Worm (Caenorhabditis elegans) whole organism, late embryonic: ENCODE data around the gene pkn-1.

Experiments used
- C08G9.2 ChIP-seq: sonication (generic microtip); optimal IDR thresholded peaks from 2 replicates; lab custom pipeline; 2016; ENCODE audit warnings: mild to moderate bottlenecking, missing genetic modification characterization, moderate library complexity, missing compliant biosample characterization
- F13H6.1 ChIP-seq: sonication (generic microtip); optimal IDR thresholded peaks from 2 replicates; lab custom pipeline; 2016; ENCODE audit warnings: missing genetic modification characterization, missing compliant biosample characterization
- K09A11.1 ChIP-seq: sonication (generic microtip); optimal IDR thresholded peaks from 2 replicates; lab custom pipeline; 2017; ENCODE audit warnings: antibody characterized with exemption, mild to moderate bottlenecking, missing genetic modification characterization, missing compliant biosample characterization; ENCODE audit not compliant: insufficient read depth
- ahr-1 ChIP-seq: sonication (generic microtip); optimal IDR thresholded peaks from 2 replicates; lab custom pipeline; 2016; ENCODE audit warnings: missing genetic modification characterization, missing compliant biosample characterization
- ama-1 ChIP-seq: fragments of 150-350 bp; optimal IDR thresholded peaks from 2 replicates; lab custom pipeline; 2014
- ceh-14 ChIP-seq: sonication (generic microtip); optimal IDR thresholded peaks from 2 replicates; lab custom pipeline; 2016; ENCODE audit warnings: missing genotype, missing genetic modification characterization, missing compliant biosample characterization
- ceh-18 ChIP-seq: sonication (generic microtip); optimal IDR thresholded peaks from 2 replicates; lab custom pipeline; 2016; ENCODE audit warnings: missing genetic modification characterization, missing compliant biosample characterization
- ceh-19 ChIP-seq: fragments of 200-800 bp; sonication (Bioruptor generic); optimal IDR thresholded peaks from 2 replicates; lab custom pipeline; 2018; ENCODE audit warnings: mild to moderate bottlenecking, missing genetic modification characterization, missing compliant biosample characterization
- ceh-2 ChIP-seq: sonication (generic microtip); optimal IDR thresholded peaks from 2 replicates; lab custom pipeline; 2016; ENCODE audit warnings: missing genotype, missing genetic modification characterization, missing compliant biosample characterization
- ceh-22 ChIP-seq: sonication (generic microtip); optimal IDR thresholded peaks from 2 replicates; lab custom pipeline; 2017; ENCODE audit warnings: missing biosample characterization, missing genetic modification characterization
- ceh-45 ChIP-seq: fragments of 200-800 bp; sonication (Bioruptor generic); IDR thresholded peaks from 2 replicates; pipeline ENCODE4 v1.3.6; 2022; ENCODE audit warnings: missing genetic modification reagents, missing genetic modification characterization, missing compliant biosample characterization
- ceh-48 ChIP-seq: sonication (generic microtip); optimal IDR thresholded peaks from 2 replicates; lab custom pipeline; 2016; ENCODE audit warnings: missing genetic modification characterization, inconsistent platforms, missing compliant biosample characterization
- ceh-6 ChIP-seq: fragments of 200-800 bp; sonication (Bioruptor generic); optimal IDR thresholded peaks from 2 replicates; lab custom pipeline; 2018; ENCODE audit warnings: mild to moderate bottlenecking, missing genetic modification characterization, missing compliant biosample characterization
- dmd-4 ChIP-seq: sonication (generic microtip); optimal IDR thresholded peaks from 2 replicates; lab custom pipeline; 2016; ENCODE audit warnings: borderline replicate concordance, missing genetic modification characterization, missing compliant biosample characterization
- elt-2 ChIP-seq: sonication (generic microtip); optimal IDR thresholded peaks from 2 replicates; lab custom pipeline; 2016; ENCODE audit warnings: missing genetic modification reagents, missing genetic modification characterization, missing compliant biosample characterization
- elt-4 ChIP-seq: sonication (generic microtip); optimal IDR thresholded peaks from 2 replicates; lab custom pipeline; 2016; ENCODE audit warnings: missing genetic modification characterization, missing compliant biosample characterization
- hlh-30 ChIP-seq: sonication (generic microtip); optimal IDR thresholded peaks from 2 replicates; lab custom pipeline; 2017; ENCODE audit warnings: antibody characterized with exemption, missing genetic modification characterization, missing compliant biosample characterization; ENCODE audit not compliant: insufficient read depth
- hlh-6 ChIP-seq: sonication (generic microtip); optimal IDR thresholded peaks from 2 replicates; lab custom pipeline; 2016; ENCODE audit warnings: missing genotype, missing genetic modification characterization, missing compliant biosample characterization
- lim-6 ChIP-seq: sonication (generic microtip); optimal IDR thresholded peaks from 2 replicates; lab custom pipeline; 2016; ENCODE audit warnings: missing genetic modification characterization, missing compliant biosample characterization
- lin-11 ChIP-seq: fragments of 200-800 bp; sonication (Bioruptor generic); optimal IDR thresholded peaks from 2 replicates; lab custom pipeline; 2018; ENCODE audit warnings: mild to moderate bottlenecking, missing genetic modification characterization, missing compliant biosample characterization
- madf-2 ChIP-seq: sonication (generic microtip); optimal IDR thresholded peaks from 2 replicates; lab custom pipeline; 2017; ENCODE audit warnings: missing genetic modification characterization, missing compliant biosample characterization
- nhr-11 ChIP-seq: fragments of 150-350 bp; optimal IDR thresholded peaks from 2 replicates; lab custom pipeline; 2014; ENCODE audit warnings: missing biosample characterization, missing genetic modification characterization
- nhr-232 ChIP-seq: sonication (generic microtip); optimal IDR thresholded peaks from 2 replicates; lab custom pipeline; 2016; ENCODE audit warnings: missing genetic modification characterization, missing compliant biosample characterization
- odd-2 ChIP-seq: sonication (generic microtip); optimal IDR thresholded peaks from 2 replicates; lab custom pipeline; 2017; ENCODE audit warnings: antibody characterized with exemption, mild to moderate bottlenecking, missing genetic modification characterization, missing compliant biosample characterization
- pat-9 ChIP-seq: fragments of 200-800 bp; sonication (Bioruptor generic); optimal IDR thresholded peaks from 2 replicates; lab custom pipeline; 2018; ENCODE audit warnings: mild to moderate bottlenecking, missing genetic modification characterization, moderate library complexity, missing compliant biosample characterization
- pha-2 ChIP-seq: sonication (generic microtip); optimal IDR thresholded peaks from 2 replicates; lab custom pipeline; 2017; ENCODE audit warnings: mild to moderate bottlenecking, missing genetic modification characterization, missing compliant biosample characterization
- pha-4 ChIP-seq: fragments of 150-350 bp; optimal IDR thresholded peaks from 2 replicates; lab custom pipeline; 2018; ENCODE audit warnings: missing biosample characterization, missing genetic modification reagents, missing genetic modification characterization
- pros-1 ChIP-seq: fragments of 150-350 bp; optimal IDR thresholded peaks from 2 replicates; lab custom pipeline; 2014; ENCODE audit warnings: missing biosample characterization, missing genetic modification reagents, missing genetic modification characterization
- rnt-1 ChIP-seq: sonication (generic microtip); optimal IDR thresholded peaks from 2 replicates; lab custom pipeline; 2016; ENCODE audit warnings: missing genetic modification characterization, missing compliant biosample characterization
- sdc-2 ChIP-seq: sonication (generic microtip); optimal IDR thresholded peaks from 2 replicates; lab custom pipeline; 2016; ENCODE audit warnings: missing genotype, missing genetic modification characterization, missing compliant biosample characterization
- unc-42 ChIP-seq: sonication (generic microtip); optimal IDR thresholded peaks from 2 replicates; lab custom pipeline; 2016; ENCODE audit warnings: missing genotype, missing genetic modification characterization, missing compliant biosample characterization
- unc-55 ChIP-seq: sonication (generic microtip); optimal IDR thresholded peaks from 2 replicates; lab custom pipeline; 2017; ENCODE audit warnings: missing biosample characterization, missing genetic modification reagents, missing genetic modification characterization
- unc-86 ChIP-seq: sonication (generic microtip); optimal IDR thresholded peaks from 2 replicates; lab custom pipeline; 2016; ENCODE audit warnings: missing genetic modification characterization, missing compliant biosample characterization

pkn-1 gene

ce11 chrX:10395668-10396067, 1.4 kb upstream of the pkn-1 start (continued):
- TF ChIP-seq unc-42 (tag; lab: Kevin White, UChicago) = peak; percentile 40
- TF ChIP-seq ceh-18 (tag; lab: Kevin White, UChicago) = peak; percentile 23
- no peak for TF ChIP-seq ceh-2 (tag; lab: Kevin White, UChicago)
- no peak for TF ChIP-seq ceh-19
- no peak for TF ChIP-seq nhr-232 (tag; lab: Kevin White, UChicago)
- TF ChIP-seq ceh-6 = no peak
- TF ChIP-seq ceh-48 (tag; lab: Kevin White, UChicago) = no peak
- TF ChIP-seq C08G9.2 (tag; lab: Kevin White, UChicago) = no peak
- TF ChIP-seq unc-86 (tag; lab: Kevin White, UChicago) = no peak
- TF ChIP-seq hlh-6 (tag; lab: Kevin White, UChicago) = no peak
- no peak for TF ChIP-seq pha-2
- no peak for TF ChIP-seq ceh-45 (GFP tag; lab: Robert Waterston, UW)
- TF ChIP-seq K09A11.1 = no peak
- no peak for TF ChIP-seq nhr-11 (tag; lab: Kevin White, UChicago)
- TF ChIP-seq hlh-30 (tag; lab: Kevin White, UChicago) = no peak
- TF ChIP-seq ceh-22 = no peak
- no peak for TF ChIP-seq odd-2 (tag; lab: Kevin White, UChicago)

DNA sequence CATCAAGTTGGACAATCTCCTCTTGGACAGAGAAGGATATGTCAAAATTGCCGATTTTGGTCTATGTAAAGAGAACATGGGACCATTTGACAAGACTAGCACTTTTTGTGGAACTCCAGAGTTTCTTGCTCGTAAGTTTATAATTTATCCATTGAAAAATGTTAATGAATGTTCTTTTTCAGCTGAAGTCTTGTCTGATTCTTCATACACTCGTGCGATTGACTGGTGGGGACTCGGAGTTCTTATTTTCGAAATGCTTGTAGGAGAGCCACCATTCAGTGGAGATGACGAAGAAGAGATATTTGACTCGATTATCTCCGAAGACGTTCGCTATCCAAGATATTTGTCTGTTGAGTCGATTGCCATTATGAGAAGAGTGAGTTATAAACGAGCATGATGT, 4.1 kb downstream of the pkn-1 start:
- TF ChIP-seq lim-6 = no peak

ce11 chrX:10404051-10404450, 7.0 kb downstream of the pkn-1 start:
- TF ChIP-seq ceh-14 (tag; lab: Kevin White, UChicago) (no peak), pros-1 (no peak), ceh-18 (tag; lab: Kevin White, UChicago) (no peak), unc-55 (GFP tag; lab: Kevin White, UChicago) (no peak), lin-11 (tag; lab: Kevin White, UChicago) (no peak)

DNA sequence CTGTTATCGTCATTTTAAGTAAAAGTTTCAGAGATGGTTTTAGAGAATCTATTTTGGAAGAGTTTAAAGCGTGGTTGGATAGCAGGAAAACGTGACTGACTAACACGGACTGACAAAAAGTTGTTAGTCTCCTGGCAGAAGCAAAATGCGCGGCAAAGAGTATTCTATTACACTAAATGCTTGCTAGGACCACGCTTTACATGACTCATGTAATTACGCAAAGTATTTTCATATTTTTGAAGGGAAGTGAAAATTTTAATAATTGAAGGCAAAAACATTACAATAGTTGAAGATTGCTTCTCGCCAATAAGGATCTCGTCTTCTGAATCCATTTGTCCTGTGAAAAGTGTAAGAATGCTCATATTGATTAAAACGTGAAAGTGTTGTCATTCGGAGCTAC, 9.2 kb downstream of the pkn-1 start, which contains the start of gene gur-3:
Gene gur-3, minus strand, starts transcription at position 101 of the 400 bp plus-strand sequence.
- no peak for TF ChIP-seq pros-1
- TF ChIP-seq ceh-2 (tag; lab: Kevin White, UChicago) = no peak
- no peak for TF ChIP-seq lin-11 (tag; lab: Kevin White, UChicago)
- no peak for TF ChIP-seq rnt-1 (tag; lab: Kevin White, UChicago)
- no peak for TF ChIP-seq pat-9 (tag; lab: Kevin White, UChicago)
- TF ChIP-seq ahr-1 (tag; lab: Kevin White, UChicago) = no peak

- TF ChIP-seq pha-4 (tag; lab: Kevin White, UChicago) (no peak), elt-4 (tag; lab: Kevin White, UChicago) (no peak), hlh-6 (tag; lab: Kevin White, UChicago) (no peak), pros-1 (no peak), F13H6.1 (tag; lab: Kevin White, UChicago) (no peak), elt-2 (tag; lab: Kevin White, UChicago) (no peak), ama-1 (lab: Kevin White, UChicago) (no peak), sdc-2 (tag; lab: Kevin White, UChicago) (no peak), madf-2 (tag; lab: Kevin White, UChicago) (no peak), lim-6 (no peak), ceh-6 (no peak)
Observed at ce11 chrX:10406850-10407249, 9.8 kb downstream of the pkn-1 start, which contains the start of gene ZC504.1. TSS of gene ZC504.1 (plus strand) at chrX:10407150.

- peak; percentile 64 for TF ChIP-seq unc-55 (GFP tag; lab: Kevin White, UChicago)
- peak; percentile 81 for TF ChIP-seq ceh-18 (tag; lab: Kevin White, UChicago)
- TF ChIP-seq pha-4 (tag; lab: Kevin White, UChicago) = no peak
- TF ChIP-seq dmd-4 (tag; lab: Kevin White, UChicago) = no peak
- peak; percentile 70 for TF ChIP-seq rnt-1 (tag; lab: Kevin White, UChicago)
Observed at ce11 chrX:10410539-10410938, 13.5 kb downstream of the pkn-1 start.
